Worm (Caenorhabditis elegans) whole organism, young adult: Measurements from ENCODE around the gene dsl-4.

Source experiments
- F22D6.2 ChIP-seq: sonication (generic microtip); optimal IDR thresholded peaks from 2 replicates; lab custom pipeline; 2016; ENCODE audit warnings: mild to moderate bottlenecking, missing genetic modification characterization, missing compliant biosample characterization
- F57C9.4 ChIP-seq: sonication (generic microtip); optimal IDR thresholded peaks from 2 replicates; lab custom pipeline; 2017; ENCODE audit warnings: mild to moderate bottlenecking, missing genetic modification characterization, missing compliant biosample characterization
- ceh-100 ChIP-seq: fragments of 200-800 bp; sonication (Bioruptor generic); IDR thresholded peaks from 2 replicates; pipeline ENCODE4 v1.3.6; 2022; ENCODE audit warnings: missing genetic modification reagents, missing genetic modification characterization, missing compliant biosample characterization
- ceh-40 ChIP-seq: fragments of 200-800 bp; sonication (Bioruptor generic); IDR thresholded peaks from 2 replicates; pipeline ENCODE4 v1.3.6; 2022; ENCODE audit warnings: missing genetic modification characterization, missing compliant biosample characterization
- lin-35 ChIP-seq, 3 experiments: fragments of 150-350 bp in 2 of 3; sonication (generic microtip) in 1 of 3; optimal IDR thresholded peaks; 2 replicates each; lab custom pipeline; 2014 to 2018; ENCODE audit warnings: missing biosample characterization in 3 of 3, missing genetic modification characterization in 3 of 3, missing genetic modification reagents in 3 of 3
- madf-10 ChIP-seq: sonication (generic microtip); optimal IDR thresholded peaks from 2 replicates; lab custom pipeline; 2016; ENCODE audit warnings: mild to moderate bottlenecking, missing genetic modification characterization, missing compliant biosample characterization
- snpc-3.4 ChIP-seq: sonication (generic microtip); optimal IDR thresholded peaks from 2 replicates; lab custom pipeline; 2017; ENCODE audit warnings: missing genetic modification characterization, mild to moderate bottlenecking, missing compliant biosample characterization, antibody characterized with exemption, moderate library complexity, missing genotype, missing genetic modification reagents
- snpc-4 ChIP-seq, 5 experiments: fragments of 150-350 bp in 1 of 5; sonication (generic microtip) in 4 of 5; optimal IDR thresholded peaks; 2 replicates each; lab custom pipeline; 2014 to 2018; ENCODE audit warnings: missing genetic modification characterization in 5 of 5, missing biosample characterization in 3 of 5, antibody characterized with exemption in 2 of 5, mild to moderate bottlenecking in 2 of 5, missing compliant biosample characterization in 2 of 5, missing genotype in 2 of 5, moderate library complexity in 2 of 5, missing genetic modification reagents in 1 of 5
- unc-62 ChIP-seq: fragments of 150-350 bp; optimal IDR thresholded peaks from 2 replicates; lab custom pipeline; 2014; ENCODE audit warnings: missing biosample characterization, missing genetic modification reagents, missing genetic modification characterization

- TF ChIP-seq madf-10 (tag; lab: Kevin White, UChicago) (no peak), ceh-40 (GFP tag; lab: Robert Waterston, UW) (no peak), snpc-3.4 (tag; lab: Kevin White, UChicago) (no peak), unc-62 (no peak), snpc-4 (GFP tag; optimal IDR thresholded peaks at IDR 0.05; lab: Kevin White, UChicago) (no peak), snpc-4 (tag; optimal IDR thresholded peaks at IDR 0.05; lab: Kevin White, UChicago) (no peak), F22D6.2 (tag; lab: Kevin White, UChicago) (no peak), F57C9.4 (tag; lab: Kevin White, UChicago) (no peak), lin-35 (GFP tag; optimal IDR thresholded peaks at IDR 0.05; lab: Kevin White, UChicago) (no peak), ceh-100 (no peak)
Observed at ce11 chrX:14102474-14102873, 12.3 kb downstream of the dsl-4 start.
